Fruit fly (Drosophila melanogaster) S2 (cell line): ENCODE results near the gene CG43175.

Source experiments
- CG8478 ChIP-seq: fragments of >200 bp; optimal IDR thresholded peaks from 2 replicates; lab custom pipeline; 2018
- CTCF ChIP-seq, 2 experiments: fragments of >200 bp; optimal IDR thresholded peaks; 2 replicates each; lab custom pipeline; 2018

- TF ChIP-seq CTCF (optimal IDR thresholded peaks at IDR 0.05; lab: Kevin White, UChicago) (no peak), CG8478 (lab: Kevin White, UChicago) (no peak)
These were observed 47.8 kb downstream of the CG43175 start for dm6 chr3R:17678138-17678873.
